Fruit fly (Drosophila melanogaster) whole organism, embryonic: Measurements from ENCODE around the gene Trpgamma.
A peak's percentile ranks its signal among the peaks of the same experiment; 100 is the strongest.

ENCODE experiments used
- Atf-2 ChIP-seq: fragments of 200-800 bp; sonication (Bioruptor generic); optimal IDR thresholded peaks from 2 replicates; lab custom pipeline; 2016; ENCODE audit warnings: missing biosample characterization, missing genetic modification characterization
- Bgb ChIP-seq: fragments of 200-800 bp; sonication (Bioruptor generic); IDR thresholded peaks from 2 replicates; pipeline ENCODE4 v1.3.6; 2022; ENCODE audit warnings: missing biosample characterization, missing genetic modification characterization; ENCODE audit not compliant: partially characterized antibody
- CG10431 ChIP-seq: fragments of 200-800 bp; sonication (Bioruptor generic); optimal IDR thresholded peaks from 3 replicates; lab custom pipeline; 2018; ENCODE audit warnings: missing biosample characterization, mild to moderate bottlenecking, missing genetic modification characterization
- CG11085 ChIP-seq: fragments of 200-800 bp; sonication (Bioruptor generic); IDR thresholded peaks from 2 replicates; pipeline ENCODE4 v1.3.6; 2022; ENCODE audit warnings: missing biosample characterization, missing genetic modification characterization
- CG11723 ChIP-seq: fragments of 200-800 bp; sonication (Bioruptor generic); optimal IDR thresholded peaks from 2 replicates; lab custom pipeline; 2017; ENCODE audit warnings: missing biosample characterization, mild to moderate bottlenecking, missing genetic modification characterization
- CG13296 ChIP-seq: fragments of 200-800 bp; sonication (Bioruptor generic); optimal IDR thresholded peaks from 3 replicates; lab custom pipeline; 2018; ENCODE audit warnings: missing biosample characterization, mild to moderate bottlenecking, missing genetic modification characterization
- CG13894 ChIP-seq: fragments of 200-800 bp; sonication (Bioruptor generic); optimal IDR thresholded peaks from 3 replicates; lab custom pipeline; 2018; ENCODE audit warnings: missing biosample characterization, mild to moderate bottlenecking, missing genetic modification characterization, moderate library complexity
- CG14441 ChIP-seq: fragments of 200-800 bp; sonication (Bioruptor generic); IDR thresholded peaks from 2 replicates; pipeline ENCODE4 v1.3.6; 2022; ENCODE audit warnings: missing biosample characterization, missing genetic modification characterization
- CG14860 ChIP-seq: fragments of 200-800 bp; sonication (Bioruptor generic); IDR thresholded peaks from 3 replicates; pipeline ENCODE4 v1.3.6; 2022; ENCODE audit warnings: missing biosample characterization, missing genetic modification characterization; ENCODE audit not compliant: partially characterized antibody
- CG18011 ChIP-seq: fragments of 200-800 bp; sonication (Bioruptor generic); optimal IDR thresholded peaks from 2 replicates; lab custom pipeline; 2017; ENCODE audit warnings: missing biosample characterization, missing genetic modification characterization, mild to moderate bottlenecking, moderate library complexity, missing genotype
- CG18476 ChIP-seq: fragments of 200-800 bp; sonication (Bioruptor generic); optimal IDR thresholded peaks from 2 replicates; lab custom pipeline; 2016; ENCODE audit warnings: missing biosample characterization, mild to moderate bottlenecking, missing genetic modification characterization
- CG18599 ChIP-seq: fragments of 200-800 bp; sonication (Bioruptor generic); optimal IDR thresholded peaks from 3 replicates; lab custom pipeline; 2017; ENCODE audit warnings: missing biosample characterization, missing genetic modification characterization, mild to moderate bottlenecking, moderate library complexity, missing genetic modification reagents
- CG2199 ChIP-seq: fragments of 200-800 bp; sonication (Bioruptor generic); IDR thresholded peaks from 3 replicates; pipeline ENCODE4 v1.3.6; 2022; ENCODE audit warnings: missing biosample characterization, missing genetic modification characterization
- CG31441 ChIP-seq: fragments of 200-800 bp; sonication (Bioruptor generic); IDR thresholded peaks from 2 replicates; pipeline ENCODE4 v1.3.6; 2022; ENCODE audit warnings: missing biosample characterization, missing genetic modification characterization
- CG3281 ChIP-seq: fragments of 200-800 bp; sonication (Bioruptor generic); optimal IDR thresholded peaks from 3 replicates; lab custom pipeline; 2017; ENCODE audit warnings: missing biosample characterization, mild to moderate bottlenecking, missing genetic modification characterization
- CG34422 ChIP-seq: fragments of 200-800 bp; sonication (Bioruptor generic); IDR thresholded peaks from 3 replicates; pipeline ENCODE4 v1.3.6; 2022; ENCODE audit warnings: missing biosample characterization, missing genetic modification characterization
- CG7745 ChIP-seq: fragments of 200-800 bp; sonication (Bioruptor generic); optimal IDR thresholded peaks from 2 replicates; lab custom pipeline; 2018; ENCODE audit warnings: missing biosample characterization, mild to moderate bottlenecking, missing genetic modification characterization, moderate library complexity
- CG8765 ChIP-seq: fragments of 200-800 bp; sonication (Bioruptor generic); IDR thresholded peaks from 2 replicates; pipeline ENCODE4 v1.3.6; 2022; ENCODE audit warnings: missing biosample characterization, missing genetic modification characterization
- CG9437 ChIP-seq: fragments of 200-800 bp; sonication (Bioruptor generic); optimal IDR thresholded peaks from 2 replicates; lab custom pipeline; 2018; ENCODE audit warnings: missing biosample characterization, mild to moderate bottlenecking, missing genetic modification characterization
- CoRest ChIP-seq: fragments of 200-800 bp; sonication (Bioruptor generic); optimal IDR thresholded peaks from 3 replicates; lab custom pipeline; 2018; ENCODE audit warnings: missing biosample characterization, mild to moderate bottlenecking, missing genetic modification characterization, moderate library complexity
- E2f2 ChIP-seq: fragments of 200-800 bp; sonication (Bioruptor generic); IDR thresholded peaks from 2 replicates; pipeline ENCODE4 v1.3.6; 2022; ENCODE audit warnings: missing biosample characterization, missing genetic modification characterization
- H15 ChIP-seq: fragments of 200-800 bp; sonication (Bioruptor generic); IDR thresholded peaks from 3 replicates; pipeline ENCODE4 v1.3.6; 2022; ENCODE audit warnings: missing biosample characterization, missing genetic modification characterization
- MBD-R2 ChIP-seq: fragments of 200-800 bp; sonication (Bioruptor generic); IDR thresholded peaks from 2 replicates; pipeline ENCODE4 v1.3.6; 2022; ENCODE audit warnings: missing biosample characterization, missing genetic modification characterization
- Med ChIP-seq: fragments of 200-800 bp; sonication (Bioruptor generic); peaks from one replicate; lab custom pipeline; 2016; ENCODE audit warnings: missing biosample characterization, missing genetic modification characterization, mild to moderate bottlenecking, inconsistent platforms, moderate library complexity
- Nf-YB ChIP-seq: fragments of 200-800 bp; sonication (Bioruptor generic); optimal IDR thresholded peaks from 3 replicates; lab custom pipeline; 2019; ENCODE audit warnings: missing biosample characterization, mild to moderate bottlenecking, missing genetic modification characterization, moderate library complexity
- Nf-YC ChIP-seq: fragments of 200-800 bp; optimal IDR thresholded peaks from 3 replicates; lab custom pipeline; 2019; ENCODE audit warnings: missing biosample characterization, mild to moderate bottlenecking, missing genetic modification characterization, moderate library complexity
- Oaz ChIP-seq: fragments of 200-800 bp; sonication (Bioruptor generic); IDR thresholded peaks from 2 replicates; pipeline ENCODE4 v1.3.6; 2022; ENCODE audit warnings: missing biosample characterization, missing genetic modification characterization
- Sry-δ ChIP-seq: fragments of 200-800 bp; sonication (Bioruptor generic); optimal IDR thresholded peaks from 2 replicates; lab custom pipeline; 2016; ENCODE audit warnings: missing biosample characterization, missing genetic modification characterization
- Stat92E ChIP-seq, 3 experiments: fragments of >200 bp in 2 of 3; fragments of 200-800 bp in 1 of 3; sonication (Bioruptor generic) in 1 of 3; optimal IDR thresholded peaks; 2 replicates each; lab custom pipeline; 2017 to 2019; ENCODE audit warnings: missing biosample characterization in 3 of 3, missing genetic modification characterization in 3 of 3, mild to moderate bottlenecking in 1 of 3, moderate library complexity in 1 of 3
- TFAM ChIP-seq: fragments of 200-800 bp; sonication (Bioruptor generic); optimal IDR thresholded peaks from 2 replicates; lab custom pipeline; 2017; ENCODE audit warnings: missing biosample characterization, missing genetic modification characterization, inconsistent platforms
- Vsx1 ChIP-seq: fragments of 200-800 bp; sonication (Bioruptor generic); optimal IDR thresholded peaks from 2 replicates; lab custom pipeline; 2017; ENCODE audit warnings: missing biosample characterization, mild to moderate bottlenecking, missing genetic modification characterization, missing genetic modification reagents
- bsh ChIP-seq, 2 experiments: fragments of 200-800 bp; sonication (Bioruptor generic); optimal IDR thresholded peaks; 2 replicates each; lab custom pipeline; 2017 to 2018; ENCODE audit warnings: mild to moderate bottlenecking in 2 of 2, missing biosample characterization in 2 of 2, missing genetic modification characterization in 2 of 2, moderate library complexity in 1 of 2
- fd102C ChIP-seq: fragments of 200-800 bp; sonication (Bioruptor generic); optimal IDR thresholded peaks from 2 replicates; lab custom pipeline; 2018; ENCODE audit warnings: missing biosample characterization, mild to moderate bottlenecking, missing genetic modification characterization, moderate library complexity
- ftz-f1 ChIP-seq: fragments of 200-800 bp; sonication (Bioruptor generic); optimal IDR thresholded peaks from 2 replicates; lab custom pipeline; 2016; ENCODE audit warnings: missing biosample characterization, missing genetic modification characterization
- gt ChIP-seq: fragments of 200-800 bp; sonication (Bioruptor generic); IDR thresholded peaks from 2 replicates; pipeline ENCODE4 v1.3.6; 2022; ENCODE audit warnings: missing biosample characterization, missing genetic modification characterization
- h ChIP-seq: fragments of >200 bp; optimal IDR thresholded peaks from 2 replicates; lab custom pipeline; 2017
- hbn ChIP-seq: fragments of 200-800 bp; sonication (Bioruptor generic); IDR thresholded peaks from 2 replicates; pipeline ENCODE4 v1.3.6; 2022; ENCODE audit warnings: missing biosample characterization, missing genetic modification characterization; ENCODE audit not compliant: partially characterized antibody
- mirr ChIP-seq: fragments of 200-800 bp; sonication (Bioruptor generic); optimal IDR thresholded peaks from 3 replicates; lab custom pipeline; 2018; ENCODE audit warnings: missing biosample characterization, mild to moderate bottlenecking, missing genetic modification characterization
- nau ChIP-seq: fragments of 200-800 bp; sonication (Bioruptor generic); optimal IDR thresholded peaks from 3 replicates; lab custom pipeline; 2017; ENCODE audit warnings: missing biosample characterization, mild to moderate bottlenecking, missing genetic modification characterization, missing genetic modification reagents
- pb ChIP-seq: fragments of 200-800 bp; sonication (Bioruptor generic); optimal IDR thresholded peaks from 3 replicates; lab custom pipeline; 2016; ENCODE audit warnings: missing biosample characterization, missing genetic modification characterization
- salm ChIP-seq: fragments of 200-800 bp; sonication (Bioruptor generic); optimal IDR thresholded peaks from 2 replicates; lab custom pipeline; 2018; ENCODE audit warnings: missing biosample characterization, mild to moderate bottlenecking, missing genetic modification characterization
- shn ChIP-seq: fragments of 200-800 bp; sonication (Bioruptor generic); optimal IDR thresholded peaks from 3 replicates; lab custom pipeline; 2016; ENCODE audit warnings: missing biosample characterization, missing genetic modification characterization
- slou ChIP-seq: fragments of 200-800 bp; sonication (Bioruptor generic); optimal IDR thresholded peaks from 3 replicates; lab custom pipeline; 2016; ENCODE audit warnings: missing biosample characterization, missing genetic modification characterization
- sr ChIP-seq: fragments of 200-800 bp; sonication (Bioruptor generic); IDR thresholded peaks from 3 replicates; pipeline ENCODE4 v1.3.6; 2022; ENCODE audit warnings: missing biosample characterization, missing genetic modification characterization
- toy ChIP-seq: fragments of 200-800 bp; sonication (Bioruptor generic); IDR thresholded peaks from 2 replicates; pipeline ENCODE4 v1.3.6; 2022; ENCODE audit warnings: missing biosample characterization, missing genetic modification characterization
- trem ChIP-seq: fragments of 200-800 bp; optimal IDR thresholded peaks from 3 replicates; lab custom pipeline; 2019; ENCODE audit warnings: missing biosample characterization, mild to moderate bottlenecking, missing genetic modification characterization, moderate library complexity
- twi ChIP-seq: fragments of 200-800 bp; optimal IDR thresholded peaks from 2 replicates; lab custom pipeline; 2019; ENCODE audit warnings: missing biosample characterization, mild to moderate bottlenecking, missing genetic modification characterization, moderate library complexity
- usp ChIP-seq: fragments of >200 bp; optimal IDR thresholded peaks from 2 replicates; lab custom pipeline; 2017; ENCODE audit warnings: missing biosample characterization, missing genetic modification characterization
- vfl ChIP-seq: fragments of 200-800 bp; sonication (Bioruptor generic); optimal IDR thresholded peaks from 2 replicates; lab custom pipeline; 2016; ENCODE audit warnings: missing biosample characterization, missing genetic modification characterization

Gene Trpgamma

DNA sequence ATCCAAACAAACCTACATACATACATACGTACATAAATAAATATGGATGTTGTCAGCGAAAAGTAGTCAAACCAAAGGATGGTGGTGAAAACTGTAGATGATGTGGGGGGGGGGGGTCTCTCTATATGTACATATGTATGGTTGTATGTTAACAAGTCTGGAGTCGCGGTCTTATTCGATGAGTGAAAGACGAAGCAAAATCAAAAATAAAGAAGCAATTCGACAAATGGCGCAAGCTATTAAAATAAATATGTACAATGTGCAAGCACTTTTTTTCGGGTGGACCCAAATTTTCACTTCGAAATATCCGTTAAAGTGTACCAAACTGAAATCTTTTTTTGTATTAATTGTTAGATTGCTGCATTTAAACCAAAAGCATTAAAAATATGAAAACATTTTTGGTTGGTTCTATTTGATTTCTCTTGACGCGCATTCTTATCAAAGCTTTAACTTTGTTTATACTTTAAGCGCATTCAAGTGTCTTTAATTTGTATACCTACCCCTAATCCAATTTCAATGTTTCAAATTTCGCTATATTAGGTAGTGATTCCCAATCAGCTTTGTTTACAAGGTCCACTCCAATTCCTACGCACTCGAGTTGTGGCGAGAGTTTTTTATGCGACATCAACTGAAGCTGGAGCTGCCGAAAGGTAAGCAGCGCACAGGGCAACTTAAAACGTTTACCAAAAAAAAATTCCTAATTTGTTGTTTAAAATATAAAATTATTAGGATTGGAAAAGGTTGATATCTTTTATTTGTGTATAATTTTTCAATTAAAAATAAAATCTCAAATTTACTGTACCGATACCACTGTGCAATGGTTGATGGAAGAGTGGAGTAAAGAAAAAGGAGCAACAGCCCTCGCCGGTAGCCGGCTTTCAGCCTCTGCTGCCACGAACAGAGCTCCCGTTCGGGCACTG, 7.7 kb upstream of the Trpgamma start, which contains the start of gene CG31807 (continued):
- TF ChIP-seq salm (peak; percentile 80), slou (peak; percentile 18), CG18599 (GFP tag; lab: Kevin White, UChicago) (peak; percentile 81), Oaz (GFP tag; lab: Robert Waterston, UW) (no peak), hbn (GFP tag; lab: Robert Waterston, UW) (no peak), CG3281 (GFP tag; lab: Kevin White, UChicago) (peak; percentile 80), CG10431 (peak; percentile 28), vfl (GFP tag; lab: Kevin White, UChicago) (no peak), CG11723 (peak; percentile 63), sr (GFP tag; lab: Robert Waterston, UW) (no peak), TFAM (GFP tag; lab: Kevin White, UChicago) (no peak), trem (peak; percentile 35), CG14860 (no peak), Bgb (no peak), shn (GFP tag; lab: Kevin White, UChicago) (peak; percentile 75), mirr (GFP tag; lab: Kevin White, UChicago) (peak; percentile 13), CG11085 (GFP tag; lab: Robert Waterston, UW) (no peak), CG13296 (GFP tag; lab: Kevin White, UChicago) (peak; percentile 77), toy (GFP tag; lab: Robert Waterston, UW) (no peak), CG2199 (GFP tag; lab: Robert Waterston, UW) (0 out of 3 replicates have a peak, but pooled peaks have one; percentile 31), ftz-f1 (GFP tag; lab: Kevin White, UChicago) (no peak), CG31441 (GFP tag; lab: Robert Waterston, UW) (peak; percentile 75), CG18476 (GFP tag; lab: Kevin White, UChicago) (peak; percentile 26), CG9437 (peak; percentile 78), twi (tag; lab: Kevin White, UChicago) (peak; percentile 51), Nf-YB (peak; percentile 64), Nf-YC (peak; percentile 47), CG14441 (GFP tag; lab: Robert Waterston, UW) (peak; percentile 21), usp (no peak), E2f2 (peak; percentile 56), CG18011 (GFP tag; lab: Kevin White, UChicago) (peak; percentile 55), MBD-R2 (GFP tag; lab: Robert Waterston, UW) (no peak), Stat92E (GFP tag; optimal IDR thresholded peaks at IDR 0.05; lab: Kevin White, UChicago) (no peak), CG13894 (tag; lab: Kevin White, UChicago) (peak; percentile 41), H15 (GFP tag; lab: Robert Waterston, UW) (no peak), Med (GFP tag; lab: Kevin White, UChicago) (peak; percentile 91), Atf-2 (GFP tag; lab: Kevin White, UChicago) (peak; percentile 72), CG8765 (GFP tag; lab: Robert Waterston, UW) (no peak), CG34422 (GFP tag; lab: Robert Waterston, UW) (0 out of 3 replicates have a peak, but pooled peaks have one; percentile 16), pb (GFP tag; lab: Kevin White, UChicago) (peak; percentile 36), Sry-δ (GFP tag; lab: Kevin White, UChicago) (peak; percentile 4), fd102C (GFP tag; lab: Kevin White, UChicago) (no peak), Vsx1 (GFP tag; lab: Kevin White, UChicago) (peak; percentile 67), gt (no peak), nau (GFP tag; lab: Kevin White, UChicago) (peak; percentile 52), CoRest (tag; lab: Kevin White, UChicago) (peak; percentile 63), bsh (GFP tag; optimal IDR thresholded peaks at IDR 0.05; lab: Kevin White, UChicago) (peak; percentile 83 to 98), h (lab: Kevin White, UChicago) (no peak), CG7745 (tag; lab: Kevin White, UChicago) (no peak)
